Fruit fly (Drosophila melanogaster): ENCODE results near the gene CheB93b.

dm6 chr3R:21446334-21446733 lies 37.4 kb downstream of the CheB93b start, which contains the start of gene lbe:
- no peak for TF ChIP-seq CG8478 (optimal IDR thresholded peaks at IDR 0.05)
- peak; percentile 60 to 66 for TF ChIP-seq CTCF (optimal IDR thresholded peaks at IDR 0.05)

Measured in S2 (cell line).